Fruit fly (Drosophila melanogaster) whole organism, embryonic: Measurements from ENCODE around the gene blot.

Experiments used
- Bgb ChIP-seq: fragments of 200-800 bp; sonication (Bioruptor generic); IDR thresholded peaks from 2 replicates; pipeline ENCODE4 v1.3.6; 2022; ENCODE audit warnings: missing biosample characterization, missing genetic modification characterization; ENCODE audit not compliant: partially characterized antibody
- CG10267 ChIP-seq: fragments of 200-800 bp; sonication (Bioruptor generic); optimal IDR thresholded peaks from 2 replicates; lab custom pipeline; 2018; ENCODE audit warnings: missing biosample characterization, mild to moderate bottlenecking, missing genetic modification characterization, moderate library complexity
- CG10321 ChIP-seq: fragments of 200-800 bp; sonication (Bioruptor generic); IDR thresholded peaks from 2 replicates; pipeline ENCODE4 v1.3.6; 2022; ENCODE audit warnings: missing biosample characterization, missing genetic modification characterization
- CG11093 ChIP-seq: fragments of 200-800 bp; sonication (Bioruptor generic); IDR thresholded peaks from 3 replicates; pipeline ENCODE4 v1.3.6; 2022; ENCODE audit warnings: missing biosample characterization, missing genetic modification characterization
- CG11695 ChIP-seq: fragments of 200-800 bp; sonication (Bioruptor generic); IDR thresholded peaks from 3 replicates; pipeline ENCODE4 v1.3.6; 2022; ENCODE audit warnings: missing biosample characterization, missing genetic modification characterization
- CG12769 ChIP-seq: fragments of 200-800 bp; sonication (Bioruptor generic); optimal IDR thresholded peaks from 2 replicates; lab custom pipeline; 2019; ENCODE audit warnings: missing biosample characterization, mild to moderate bottlenecking, missing genetic modification characterization, moderate library complexity
- CG17385 ChIP-seq: fragments of 200-800 bp; sonication (Bioruptor generic); optimal IDR thresholded peaks from 3 replicates; lab custom pipeline; 2018; ENCODE audit warnings: missing biosample characterization, mild to moderate bottlenecking, missing genetic modification characterization
- CG2129 ChIP-seq: fragments of 200-800 bp; sonication (Bioruptor generic); IDR thresholded peaks from 2 replicates; pipeline ENCODE4 v1.3.6; 2022; ENCODE audit warnings: missing biosample characterization, missing genetic modification characterization; ENCODE audit not compliant: partially characterized antibody
- CG2199 ChIP-seq: fragments of 200-800 bp; sonication (Bioruptor generic); IDR thresholded peaks from 3 replicates; pipeline ENCODE4 v1.3.6; 2022; ENCODE audit warnings: missing biosample characterization, missing genetic modification characterization
- CG2875 ChIP-seq: fragments of 200-800 bp; sonication (Bioruptor generic); optimal IDR thresholded peaks from 2 replicates; lab custom pipeline; 2017; ENCODE audit warnings: missing biosample characterization, mild to moderate bottlenecking, missing genetic modification characterization, missing genetic modification reagents
- CG4404 ChIP-seq: fragments of 200-800 bp; sonication (Bioruptor generic); IDR thresholded peaks from 2 replicates; pipeline ENCODE4 v1.3.6; 2022; ENCODE audit warnings: missing biosample characterization, missing genetic modification characterization
- CG6683 ChIP-seq: fragments of 200-800 bp; sonication (Bioruptor generic); optimal IDR thresholded peaks from 2 replicates; lab custom pipeline; 2017; ENCODE audit warnings: missing biosample characterization, mild to moderate bottlenecking, missing genetic modification characterization, missing genetic modification reagents
- CG9609 ChIP-seq: fragments of 200-800 bp; sonication (Bioruptor generic); optimal IDR thresholded peaks from 3 replicates; lab custom pipeline; 2016; ENCODE audit warnings: missing biosample characterization, missing genetic modification characterization
- Camta ChIP-seq: fragments of 200-800 bp; sonication (Bioruptor generic); optimal IDR thresholded peaks from 2 replicates; lab custom pipeline; 2016; ENCODE audit warnings: missing biosample characterization, missing genetic modification characterization
- Doc3 ChIP-seq: fragments of 200-800 bp; sonication (Bioruptor generic); IDR thresholded peaks from 3 replicates; pipeline ENCODE4 v1.3.6; 2022; ENCODE audit warnings: missing biosample characterization, missing genetic modification characterization; ENCODE audit not compliant: partially characterized antibody
- ERR ChIP-seq: fragments of 200-800 bp; sonication (Bioruptor generic); optimal IDR thresholded peaks from 2 replicates; lab custom pipeline; 2016; ENCODE audit warnings: missing biosample characterization, missing genetic modification characterization
- Hmr ChIP-seq: fragments of 200-800 bp; sonication (Bioruptor generic); optimal IDR thresholded peaks from 3 replicates; lab custom pipeline; 2017; ENCODE audit warnings: mild to moderate bottlenecking, missing biosample characterization, missing genetic modification reagents, missing genetic modification characterization
- Hr78 ChIP-seq, 2 experiments: fragments of 200-800 bp in 1 of 2; fragments of >200 bp in 1 of 2; sonication (Bioruptor generic) in 1 of 2; optimal IDR thresholded peaks; 2 replicates each; lab custom pipeline; 2017 to 2019; ENCODE audit warnings: missing biosample characterization in 2 of 2, missing genetic modification characterization in 2 of 2, mild to moderate bottlenecking in 1 of 2, moderate library complexity in 1 of 2
- Ravus ChIP-seq: fragments of 200-800 bp; sonication (Bioruptor generic); IDR thresholded peaks from 2 replicates; pipeline ENCODE4 v1.3.6; 2022; ENCODE audit warnings: missing biosample characterization, missing genetic modification characterization
- Side ChIP-seq: fragments of 200-800 bp; sonication (Bioruptor generic); optimal IDR thresholded peaks from 2 replicates; lab custom pipeline; 2016; ENCODE audit warnings: missing biosample characterization, missing genetic modification characterization
- Spps ChIP-seq: fragments of 200-800 bp; sonication (Bioruptor generic); optimal IDR thresholded peaks from 2 replicates; lab custom pipeline; 2018; ENCODE audit warnings: missing biosample characterization, mild to moderate bottlenecking, missing genetic modification characterization
- Stat92E ChIP-seq, 3 experiments: fragments of >200 bp in 2 of 3; fragments of 200-800 bp in 1 of 3; sonication (Bioruptor generic) in 1 of 3; optimal IDR thresholded peaks; 2 replicates each; lab custom pipeline; 2017 to 2019; ENCODE audit warnings: missing biosample characterization in 3 of 3, missing genetic modification characterization in 3 of 3, mild to moderate bottlenecking in 1 of 3, moderate library complexity in 1 of 3
- Taf1 ChIP-seq: fragments of 200-800 bp; sonication (Bioruptor generic); IDR thresholded peaks from 2 replicates; pipeline ENCODE4 v1.3.6; 2022; ENCODE audit warnings: missing biosample characterization, missing genetic modification characterization
- chn ChIP-seq: fragments of 200-800 bp; sonication (Bioruptor generic); optimal IDR thresholded peaks from 2 replicates; lab custom pipeline; 2016; ENCODE audit warnings: missing biosample characterization, missing genetic modification characterization
- corto ChIP-seq: fragments of 200-800 bp; sonication (Bioruptor generic); optimal IDR thresholded peaks from 2 replicates; lab custom pipeline; 2016; ENCODE audit warnings: missing biosample characterization, mild to moderate bottlenecking, missing genetic modification characterization, moderate library complexity
- dpn ChIP-seq, 2 experiments: fragments of 200-800 bp; sonication (Bioruptor generic); optimal IDR thresholded peaks; 3 replicates each; lab custom pipeline; 2016; ENCODE audit warnings: missing biosample characterization in 2 of 2, missing genetic modification characterization in 2 of 2
- emc ChIP-seq: fragments of 200-800 bp; sonication (Bioruptor generic); optimal IDR thresholded peaks from 2 replicates; lab custom pipeline; 2016; ENCODE audit warnings: missing biosample characterization, missing genetic modification characterization
- gcm2 ChIP-seq: fragments of 200-800 bp; sonication (Bioruptor generic); optimal IDR thresholded peaks from 2 replicates; lab custom pipeline; 2016; ENCODE audit warnings: missing biosample characterization, missing genetic modification characterization
- gfzf ChIP-seq: fragments of 200-800 bp; sonication (Bioruptor generic); optimal IDR thresholded peaks from 2 replicates; lab custom pipeline; 2016; ENCODE audit warnings: missing biosample characterization, mild to moderate bottlenecking, missing genetic modification characterization, moderate library complexity
- grn ChIP-seq: fragments of 200-800 bp; sonication (Bioruptor generic); optimal IDR thresholded peaks from 3 replicates; lab custom pipeline; 2017; ENCODE audit warnings: missing biosample characterization, missing genetic modification characterization
- hkb ChIP-seq, 2 experiments: fragments of 200-800 bp in 1 of 2; fragments of >200 bp in 1 of 2; sonication (Bioruptor generic) in 1 of 2; IDR thresholded peaks in 1 of 2; optimal IDR thresholded peaks in 1 of 2; 2 replicates each; pipeline versions ENCODE4 v1.3.6 to Lab custom; 2017 to 2022; ENCODE audit warnings: missing biosample characterization in 1 of 2, missing genetic modification characterization in 1 of 2
- kni ChIP-seq: fragments of 200-800 bp; sonication (Bioruptor generic); optimal IDR thresholded peaks from 3 replicates; lab custom pipeline; 2017; ENCODE audit warnings: mild to moderate bottlenecking, missing biosample characterization, missing genetic modification reagents, missing genetic modification characterization
- lbe ChIP-seq: fragments of 200-800 bp; sonication (Bioruptor generic); optimal IDR thresholded peaks from 2 replicates; lab custom pipeline; 2016; ENCODE audit warnings: missing biosample characterization, mild to moderate bottlenecking, missing genetic modification characterization
- mam ChIP-seq: fragments of 200-800 bp; sonication (Bioruptor generic); optimal IDR thresholded peaks from 3 replicates; lab custom pipeline; 2016; ENCODE audit warnings: missing biosample characterization, missing genetic modification characterization
- prd ChIP-seq, 3 experiments: fragments of >200 bp in 2 of 3; fragments of 200-800 bp in 1 of 3; sonication (Bioruptor generic) in 1 of 3; optimal IDR thresholded peaks in 2 of 3; IDR thresholded peaks in 1 of 3; 2 replicates in 2 of 3; 3 replicates in 1 of 3; pipeline versions ENCODE4 v1.3.6 to Lab custom; 2017 to 2022; ENCODE audit warnings: missing biosample characterization in 1 of 3, missing genetic modification characterization in 1 of 3
- stwl ChIP-seq: fragments of 200-800 bp; sonication (Bioruptor generic); optimal IDR thresholded peaks from 3 replicates; lab custom pipeline; 2018; ENCODE audit warnings: missing biosample characterization, mild to moderate bottlenecking, missing genetic modification characterization, moderate library complexity
- unpg ChIP-seq: fragments of 200-800 bp; sonication (Bioruptor generic); optimal IDR thresholded peaks from 3 replicates; lab custom pipeline; 2018; ENCODE audit warnings: missing biosample characterization, mild to moderate bottlenecking, missing genetic modification characterization, moderate library complexity
- vnd ChIP-seq: fragments of 200-800 bp; sonication (Bioruptor generic); IDR thresholded peaks from 3 replicates; pipeline ENCODE4 v1.3.6; 2022; ENCODE audit warnings: missing biosample characterization, missing genetic modification characterization; ENCODE audit not compliant: partially characterized antibody

The blot gene

DNA sequence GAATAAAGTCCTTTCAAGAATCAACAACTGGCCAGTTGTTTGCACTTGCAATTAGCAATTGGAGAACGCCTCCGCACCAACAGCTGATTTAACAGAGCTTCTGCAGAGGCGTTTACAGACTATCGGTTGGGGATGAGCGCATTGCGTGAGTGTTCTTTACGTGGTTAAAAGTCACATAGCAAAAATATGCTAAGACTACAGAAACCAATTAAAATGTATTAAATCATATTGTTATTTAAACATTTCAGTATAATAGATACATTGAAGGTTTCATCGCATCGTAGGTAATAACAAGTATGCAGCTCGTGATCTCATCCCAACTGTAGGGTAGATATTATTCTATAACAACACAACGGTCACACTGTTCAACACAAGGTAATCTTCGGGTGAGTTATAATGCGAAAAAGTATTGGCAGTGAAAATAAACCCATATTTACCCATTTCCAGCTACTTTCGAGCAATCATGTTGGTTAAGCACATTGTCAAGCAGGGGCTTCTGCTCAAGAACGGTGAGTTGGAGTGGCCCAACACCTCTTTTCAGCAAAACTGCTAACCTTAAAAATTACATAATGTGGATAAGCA lies 3.9 kb upstream of the blot start, which contains the start of the genes Sec3 and COX7B (continued):
- peak; percentile 25 for TF ChIP-seq Spps (tag; lab: Kevin White, UChicago)
- peak; percentile 92 for TF ChIP-seq CG2129
- peak; percentile 29 for TF ChIP-seq ERR (GFP tag; lab: Kevin White, UChicago)
- peak; percentile 5 for TF ChIP-seq emc (GFP tag; lab: Kevin White, UChicago)
- TF ChIP-seq CG6683, result peak; percentile 29
- TF ChIP-seq Doc3 (GFP tag; lab: Robert Waterston, UW), result peak; percentile 96
- TF ChIP-seq gcm2 (GFP tag; lab: Kevin White, UChicago), result peak; percentile 14
- no peak for TF ChIP-seq CG2875 (GFP tag; lab: Kevin White, UChicago)
- 0 out of 3 replicates have a peak, but pooled peaks have one; percentile 14 for TF ChIP-seq CG11695 (GFP tag; lab: Robert Waterston, UW)
- TF ChIP-seq CG17385, result peak; percentile 47
- peak; percentile 57 for TF ChIP-seq Hmr (GFP tag; lab: Kevin White, UChicago)
- TF ChIP-seq Ravus (GFP tag; lab: Robert Waterston, UW), result no peak
- peak; percentile 72 to 78 for TF ChIP-seq dpn (GFP tag; optimal IDR thresholded peaks at IDR 0.05; lab: Kevin White, UChicago)
- no peak for TF ChIP-seq Hr78 (GFP tag; optimal IDR thresholded peaks at IDR 0.05; lab: Kevin White, UChicago)
- peak; percentile 65 for TF ChIP-seq mam (GFP tag; lab: Kevin White, UChicago)
- TF ChIP-seq CG2199 (GFP tag; lab: Robert Waterston, UW), result no peak
- peak; percentile 63 for TF ChIP-seq unpg
- peak; percentile 23 for TF ChIP-seq corto (GFP tag; lab: Kevin White, UChicago)
- no peak for TF ChIP-seq CG10321 (GFP tag; lab: Robert Waterston, UW)
- peak; percentile 72 for TF ChIP-seq lbe (GFP tag; lab: Kevin White, UChicago)
- TF ChIP-seq grn (GFP tag; lab: Kevin White, UChicago), result no peak
- peak; percentile 32 for TF ChIP-seq hkb (optimal IDR thresholded peaks at IDR 0.05; lab: Kevin White, UChicago)
- no peak for TF ChIP-seq hkb (GFP tag; IDR thresholded peaks at IDR 0.05; lab: Robert Waterston, UW)
- TF ChIP-seq CG10267 (tag; lab: Kevin White, UChicago), result peak; percentile 70
- no peak for TF ChIP-seq prd (optimal IDR thresholded peaks at IDR 0.05; lab: Kevin White, UChicago)
- peak; percentile 71 for TF ChIP-seq prd (GFP tag; IDR thresholded peaks at IDR 0.05; lab: Robert Waterston, UW)
- peak; percentile 26 for TF ChIP-seq CG9609 (GFP tag; lab: Kevin White, UChicago)
- TF ChIP-seq Side (GFP tag; lab: Kevin White, UChicago), result peak; percentile 34
- TF ChIP-seq Bgb (GFP tag; lab: Robert Waterston, UW), result peak; percentile 89
- TF ChIP-seq CG4404 (GFP tag; lab: Robert Waterston, UW), result peak; percentile 55
- peak; percentile 57; the same call in 1 of the 2 replicates for TF ChIP-seq Taf1 (GFP tag; lab: Robert Waterston, UW)
- TF ChIP-seq kni (GFP tag; lab: Kevin White, UChicago), result no peak
- TF ChIP-seq vnd (GFP tag; lab: Robert Waterston, UW), result peak; percentile 91
- TF ChIP-seq stwl (tag; lab: Kevin White, UChicago), result peak; percentile 45
- peak in 1 of 3 experiments; percentile 64 for TF ChIP-seq Stat92E (GFP tag; optimal IDR thresholded peaks at IDR 0.05; lab: Kevin White, UChicago)
- peak; percentile 82 for TF ChIP-seq gfzf
- TF ChIP-seq Camta (GFP tag; lab: Kevin White, UChicago), result no peak
- peak; percentile 84 for TF ChIP-seq CG12769 (tag; lab: Kevin White, UChicago)
- no peak for TF ChIP-seq CG11093 (GFP tag; lab: Robert Waterston, UW)
- TF ChIP-seq chn (GFP tag; lab: Kevin White, UChicago), result peak; percentile 52
